Fruit fly (Drosophila melanogaster) whole organism, wandering third instar larva: Measurements from ENCODE around the gene RpS14a.

Source experiments
- Abd-B ChIP-seq: fragments of >200 bp; optimal IDR thresholded peaks from 2 replicates; lab custom pipeline; 2017; ENCODE audit warnings: missing biosample characterization, missing genetic modification characterization
- CG32264 ChIP-seq: fragments of 200-800 bp; sonication (Bioruptor generic); optimal IDR thresholded peaks from 2 replicates; lab custom pipeline; 2016; ENCODE audit warnings: missing biosample characterization, missing genetic modification characterization
- CG9705 ChIP-seq: fragments of 200-800 bp; sonication (Bioruptor generic); optimal IDR thresholded peaks from 2 replicates; lab custom pipeline; 2018; ENCODE audit warnings: missing biosample characterization, mild to moderate bottlenecking, missing genetic modification characterization
- CrebA ChIP-seq: fragments of 200-800 bp; sonication (Bioruptor generic); optimal IDR thresholded peaks from 2 replicates; lab custom pipeline; 2016; ENCODE audit warnings: missing biosample characterization, mild to moderate bottlenecking, missing genetic modification characterization, borderline replicate concordance
- Dfd ChIP-seq: fragments of >200 bp; optimal IDR thresholded peaks from 2 replicates; lab custom pipeline; 2017; ENCODE audit warnings: missing biosample characterization, missing genetic modification characterization
- Dif ChIP-seq: fragments of 200-275, 200-300 bp; sonication (Bioruptor generic); optimal IDR thresholded peaks from 2 replicates; lab custom pipeline; 2018; ENCODE audit warnings: missing biosample characterization, missing genetic modification characterization; ENCODE audit not compliant: partially characterized antibody
- GATAd ChIP-seq: sonication (Bioruptor generic); optimal IDR thresholded peaks from 2 replicates; lab custom pipeline; 2016; ENCODE audit warnings: missing biosample characterization, missing genetic modification characterization
- HLH106 ChIP-seq: fragments of 200-800 bp; optimal IDR thresholded peaks from 3 replicates; lab custom pipeline; 2019; ENCODE audit warnings: missing biosample characterization, mild to moderate bottlenecking, missing genetic modification characterization, moderate library complexity
- Hnf4 ChIP-seq: fragments of 200-800 bp; sonication (Bioruptor generic); optimal IDR thresholded peaks from 2 replicates; lab custom pipeline; 2016; ENCODE audit warnings: missing biosample characterization, mild to moderate bottlenecking, missing genetic modification characterization
- Hr78 ChIP-seq: fragments of >200 bp; optimal IDR thresholded peaks from 2 replicates; lab custom pipeline; 2017; ENCODE audit warnings: missing biosample characterization, missing genetic modification characterization
- Hr83 ChIP-seq: fragments of 200-300 bp; sonication (Bioruptor generic); optimal IDR thresholded peaks from 2 replicates; lab custom pipeline; 2016; ENCODE audit warnings: missing biosample characterization, mild to moderate bottlenecking, missing genetic modification characterization, moderate library complexity; ENCODE audit not compliant: poor library complexity, severe bottlenecking
- Jra ChIP-seq: sonication (Bioruptor generic); optimal IDR thresholded peaks from 2 replicates; lab custom pipeline; 2016; ENCODE audit warnings: missing biosample characterization, missing genetic modification characterization
- Mio ChIP-seq: sonication (Bioruptor generic); optimal IDR thresholded peaks from 2 replicates; lab custom pipeline; 2016; ENCODE audit warnings: missing biosample characterization, missing genetic modification characterization
- Myc ChIP-seq: fragments of >200 bp; optimal IDR thresholded peaks from 2 replicates; lab custom pipeline; 2017
- N ChIP-seq: fragments of >200 bp; optimal IDR thresholded peaks from 2 replicates; lab custom pipeline; 2018; ENCODE audit warnings: missing biosample characterization, missing external identifiers, missing genetic modification characterization
- OdsH ChIP-seq: fragments of 200-800 bp; sonication (Bioruptor generic); optimal IDR thresholded peaks from 2 replicates; lab custom pipeline; 2016; ENCODE audit warnings: missing biosample characterization, mild to moderate bottlenecking, missing genetic modification characterization
- Rel ChIP-seq, 2 experiments: fragments of 200-800 bp; sonication (Bioruptor generic) in 1 of 2; optimal IDR thresholded peaks; 2 replicates in 1 of 2; 3 replicates in 1 of 2; lab custom pipeline; 2016 to 2019; ENCODE audit warnings: mild to moderate bottlenecking in 2 of 2, missing biosample characterization in 2 of 2, missing genetic modification characterization in 2 of 2, moderate library complexity in 1 of 2
- Sp1 ChIP-seq: fragments of 200-800 bp; sonication (Bioruptor generic); optimal IDR thresholded peaks from 3 replicates; lab custom pipeline; 2019; ENCODE audit warnings: missing biosample characterization, mild to moderate bottlenecking, missing genetic modification characterization, moderate library complexity
- Vsx2 ChIP-seq: fragments of 200-300, 225-300 bp; sonication (Bioruptor generic); optimal IDR thresholded peaks from 2 replicates; lab custom pipeline; 2018; ENCODE audit warnings: missing biosample characterization, missing genetic modification characterization; ENCODE audit not compliant: partially characterized antibody
- br ChIP-seq: fragments of 200-800 bp; sonication (Bioruptor generic); optimal IDR thresholded peaks from 2 replicates; lab custom pipeline; 2016; ENCODE audit warnings: missing biosample characterization, missing genetic modification characterization
- brk ChIP-seq: fragments of 200-800 bp; sonication (Bioruptor generic); optimal IDR thresholded peaks from 2 replicates; lab custom pipeline; 2016; ENCODE audit warnings: missing biosample characterization, mild to moderate bottlenecking, missing genetic modification characterization
- dl ChIP-seq, 2 experiments: fragments of 175-275, 200-275 bp in 1 of 2; fragments of 200-275 bp in 1 of 2; sonication (Bioruptor generic); optimal IDR thresholded peaks; lab custom pipeline; 2018; ENCODE audit warnings: mild to moderate bottlenecking in 2 of 2, missing biosample characterization in 2 of 2, missing genetic modification characterization in 2 of 2, moderate library complexity in 2 of 2; ENCODE audit not compliant: partially characterized antibody in 2 of 2, insufficient read depth in 1 of 2
- dmrt93B ChIP-seq: fragments of 200-800 bp; sonication (Bioruptor generic); optimal IDR thresholded peaks from 2 replicates; lab custom pipeline; 2018; ENCODE audit warnings: missing biosample characterization, mild to moderate bottlenecking, missing genetic modification characterization
- dsf ChIP-seq: sonication (Bioruptor generic); optimal IDR thresholded peaks from 2 replicates; lab custom pipeline; 2016; ENCODE audit warnings: missing biosample characterization, missing genetic modification characterization, borderline replicate concordance
- ey ChIP-seq: fragments of 200-800 bp; sonication (Bioruptor generic); optimal IDR thresholded peaks from 2 replicates; lab custom pipeline; 2016; ENCODE audit warnings: missing biosample characterization, missing genetic modification characterization
- foxo ChIP-seq, 2 experiments: fragments of 200-800 bp; sonication (Bioruptor generic); optimal IDR thresholded peaks; 2 replicates in 1 of 2; 3 replicates in 1 of 2; lab custom pipeline; 2016 to 2017; ENCODE audit warnings: missing biosample characterization in 2 of 2, missing genetic modification characterization in 2 of 2
- fru ChIP-seq: fragments of 200-800 bp; sonication (Bioruptor generic); optimal IDR thresholded peaks from 3 replicates; lab custom pipeline; 2016; ENCODE audit warnings: missing biosample characterization, mild to moderate bottlenecking, missing genetic modification characterization
- h ChIP-seq: fragments of 200-800 bp; sonication (Bioruptor generic); optimal IDR thresholded peaks from 3 replicates; lab custom pipeline; 2016; ENCODE audit warnings: missing biosample characterization, mild to moderate bottlenecking, missing genetic modification characterization
- jim ChIP-seq: fragments of 175-275, 200-325 bp; sonication (Bioruptor generic); optimal IDR thresholded peaks from 2 replicates; lab custom pipeline; 2016; ENCODE audit warnings: missing biosample characterization, mild to moderate bottlenecking, missing genetic modification characterization
- lola ChIP-seq: fragments of >200 bp; optimal IDR thresholded peaks from 2 replicates; lab custom pipeline; 2017; ENCODE audit warnings: missing biosample characterization, missing genetic modification characterization
- pan ChIP-seq: fragments of >200 bp; optimal IDR thresholded peaks from 2 replicates; lab custom pipeline; 2017
- psq ChIP-seq: fragments of 200-800 bp; sonication (Bioruptor generic); optimal IDR thresholded peaks from 3 replicates; lab custom pipeline; 2017; ENCODE audit warnings: missing biosample characterization, mild to moderate bottlenecking, missing genetic modification characterization, moderate library complexity
- rgr ChIP-seq: fragments of 200-800 bp; sonication (Bioruptor generic); optimal IDR thresholded peaks from 3 replicates; lab custom pipeline; 2016; ENCODE audit warnings: missing biosample characterization, mild to moderate bottlenecking, missing genetic modification characterization
- sage ChIP-seq: fragments of 200-800 bp; sonication (Bioruptor generic); optimal IDR thresholded peaks from 2 replicates; lab custom pipeline; 2016; ENCODE audit warnings: missing biosample characterization, mild to moderate bottlenecking, missing genetic modification characterization
- sv ChIP-seq: fragments of 200-800 bp; sonication (Bioruptor generic); optimal IDR thresholded peaks from 3 replicates; lab custom pipeline; 2016; ENCODE audit warnings: missing biosample characterization, missing genetic modification characterization
- tai ChIP-seq: sonication (Bioruptor generic); optimal IDR thresholded peaks from 2 replicates; lab custom pipeline; 2016; ENCODE audit warnings: missing biosample characterization, missing genetic modification characterization
- usp ChIP-seq: fragments of >200 bp; optimal IDR thresholded peaks from 2 replicates; lab custom pipeline; 2017; ENCODE audit warnings: missing biosample characterization, missing genetic modification characterization
- woc ChIP-seq: sonication (Bioruptor generic); optimal IDR thresholded peaks from 2 replicates; lab custom pipeline; 2016; ENCODE audit warnings: missing biosample characterization, mild to moderate bottlenecking, missing genetic modification characterization

RpS14a gene

dm6 chrX:7930236-7931027 is 3.1 kb upstream of the RpS14a start:
- TF ChIP-seq Hnf4 (GFP tag; lab: Kevin White, UChicago) (peak; percentile 2), Dif (peak; percentile 47), HLH106 (no peak), dl (GFP tag; optimal IDR thresholded peaks at IDR 0.05; lab: Kevin White, UChicago; ENCODE audit: insufficient read depth in 1 of 2, partially characterized antibody in 2 of 2) (peak; percentile 10 to 64), h (GFP tag; lab: Kevin White, UChicago) (no peak)

- TF ChIP-seq Hnf4 (GFP tag; lab: Kevin White, UChicago) = no peak
- TF ChIP-seq br (GFP tag; lab: Kevin White, UChicago) = no peak
- TF ChIP-seq sage (GFP tag; lab: Kevin White, UChicago) = no peak
- no peak for TF ChIP-seq usp (GFP tag; lab: Kevin White, UChicago)
- TF ChIP-seq HLH106 = no peak
- TF ChIP-seq dl (GFP tag; optimal IDR thresholded peaks at IDR 0.05; lab: Kevin White, UChicago; ENCODE audit: insufficient read depth in 1 of 2, partially characterized antibody in 2 of 2) = peak; percentile 7 to 47
- no peak for TF ChIP-seq lola (GFP tag; lab: Kevin White, UChicago)
- TF ChIP-seq ey = no peak
- peak; percentile 54 for TF ChIP-seq Dif
- TF ChIP-seq pan (lab: Kevin White, UChicago) = no peak
- peak; percentile 34 for TF ChIP-seq brk (GFP tag; lab: Kevin White, UChicago)
- no peak for TF ChIP-seq Dfd (GFP tag; lab: Kevin White, UChicago)
- no peak for TF ChIP-seq dmrt93B
- TF ChIP-seq Jra (GFP tag; lab: Kevin White, UChicago) = no peak
- TF ChIP-seq CrebA (GFP tag; lab: Kevin White, UChicago) = no peak
- peak; percentile 7 for TF ChIP-seq Mio
- no peak for TF ChIP-seq OdsH (GFP tag; lab: Kevin White, UChicago)
- no peak for TF ChIP-seq N (GFP tag; lab: Kevin White, UChicago)
- TF ChIP-seq jim = no peak
- TF ChIP-seq tai (GFP tag; lab: Kevin White, UChicago) = no peak
- no peak for TF ChIP-seq Myc (lab: Kevin White, UChicago)
- TF ChIP-seq sv (GFP tag; lab: Kevin White, UChicago) = no peak
- no peak for TF ChIP-seq CG9705 (GFP tag; lab: Kevin White, UChicago)
- peak; percentile 8 for TF ChIP-seq Sp1
- TF ChIP-seq dsf (GFP tag; lab: Kevin White, UChicago) = no peak
- peak; percentile 4 for TF ChIP-seq rgr
- no peak for TF ChIP-seq Vsx2 (GFP tag; lab: Kevin White, UChicago)
- no peak for TF ChIP-seq GATAd
- TF ChIP-seq h (GFP tag; lab: Kevin White, UChicago) = peak; percentile 7
- no peak for TF ChIP-seq foxo (GFP tag; optimal IDR thresholded peaks at IDR 0.05; lab: Kevin White, UChicago)
- TF ChIP-seq fru (GFP tag; lab: Kevin White, UChicago) = no peak
- TF ChIP-seq woc (GFP tag; lab: Kevin White, UChicago) = no peak
- no peak for TF ChIP-seq CG32264 (GFP tag; lab: Kevin White, UChicago)
- TF ChIP-seq Rel (GFP tag; optimal IDR thresholded peaks at IDR 0.05; lab: Kevin White, UChicago) = no peak
- no peak for TF ChIP-seq Rel (tag; optimal IDR thresholded peaks at IDR 0.05; lab: Kevin White, UChicago)
- TF ChIP-seq Hr83 (GFP tag; lab: Kevin White, UChicago) = no peak
- no peak for TF ChIP-seq Abd-B
- TF ChIP-seq psq = no peak
- no peak for TF ChIP-seq Hr78 (GFP tag; lab: Kevin White, UChicago)
These were observed 2.5 kb upstream of the RpS14a start, which contains the start of gene mahe for dm6 chrX:7931028-7931549. mahe (minus strand) TSS chrX:7931382.
